Fruit fly (Drosophila melanogaster): ENCODE results near the gene IFT57.

Gene IFT57

DNA sequence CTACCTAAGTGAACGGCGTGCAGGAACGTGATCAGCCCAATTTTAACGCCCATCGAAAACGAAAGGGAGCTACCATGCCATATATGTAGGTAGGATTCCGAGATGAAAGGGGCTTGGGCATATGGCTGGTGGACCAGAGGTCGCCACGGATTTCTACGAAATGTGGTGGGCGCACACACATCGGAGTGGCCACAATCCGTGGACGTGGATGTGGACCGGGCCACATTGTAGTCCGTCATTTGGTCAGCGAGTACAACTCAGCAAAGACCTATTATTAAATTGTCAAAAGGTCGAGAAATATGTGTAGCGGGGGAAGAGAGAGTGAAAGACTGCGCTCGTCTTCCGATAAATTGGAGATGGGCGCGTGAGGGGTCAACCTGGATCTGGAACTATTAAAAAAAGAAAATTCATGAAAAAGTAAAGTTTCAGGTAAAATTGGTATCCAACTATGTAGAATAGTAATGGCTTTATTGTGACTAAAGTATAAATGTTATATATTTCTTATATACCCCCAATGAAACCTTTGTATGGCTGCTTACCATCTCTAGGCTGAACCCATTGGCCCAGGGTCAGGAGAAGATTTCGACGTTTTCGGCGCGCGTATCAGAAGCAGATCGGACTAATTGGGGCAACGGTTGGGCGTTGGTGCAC lies 24.9 kb downstream of the IFT57 start (continued):
- no peak for TF ChIP-seq dimm (GFP tag; IDR thresholded peaks at IDR 0.05)
- no peak for TF ChIP-seq gcm (GFP tag; optimal IDR thresholded peaks at IDR 0.05)
- no peak for TF ChIP-seq disco-r (GFP tag; optimal IDR thresholded peaks at IDR 0.05)
- TF ChIP-seq CG6654 (GFP tag; optimal IDR thresholded peaks at IDR 0.05) = no peak
- TF ChIP-seq CG10979 (tag; optimal IDR thresholded peaks at IDR 0.05) = peak; percentile 55
- no peak for TF ChIP-seq ab (GFP tag; optimal IDR thresholded peaks at IDR 0.05)
- no peak for TF ChIP-seq run (tag; optimal IDR thresholded peaks at IDR 0.05)
- 0 out of 2 replicates have a peak, but pooled peaks have one; percentile 23 for TF ChIP-seq CG32772 (GFP tag; IDR thresholded peaks at IDR 0.05)
- TF ChIP-seq Hmr (GFP tag; optimal IDR thresholded peaks at IDR 0.05) = no peak
- no peak for TF ChIP-seq CG12104 (GFP tag; optimal IDR thresholded peaks at IDR 0.05)
- TF ChIP-seq ken (GFP tag; IDR thresholded peaks at IDR 0.05) = no peak
- TF ChIP-seq D19A (tag; optimal IDR thresholded peaks at IDR 0.05) = peak; percentile 21
- no peak for TF ChIP-seq lov (optimal IDR thresholded peaks at IDR 0.05)
- peak; percentile 78; the same call in 2 of the 3 replicates for TF ChIP-seq lov (GFP tag; IDR thresholded peaks at IDR 0.05)
- no peak for TF ChIP-seq CG11723 (GFP tag; optimal IDR thresholded peaks at IDR 0.05)
- TF ChIP-seq CG34422 (GFP tag; IDR thresholded peaks at IDR 0.05) = peak; percentile 54; the same call in 2 of the 3 replicates
- no peak for TF ChIP-seq jing (GFP tag; optimal IDR thresholded peaks at IDR 0.05)
- TF ChIP-seq CG13424 (tag; optimal IDR thresholded peaks at IDR 0.05) = peak; percentile 16
- no peak for TF ChIP-seq CG6765 (GFP tag; optimal IDR thresholded peaks at IDR 0.05)
- TF ChIP-seq CG7786 (GFP tag; optimal IDR thresholded peaks at IDR 0.05) = no peak
- no peak for TF ChIP-seq ato (GFP tag; IDR thresholded peaks at IDR 0.05; ENCODE audit: partially characterized antibody)
- TF ChIP-seq ssp (GFP tag; IDR thresholded peaks at IDR 0.05) = no peak
- TF ChIP-seq sens-2 (GFP tag; IDR thresholded peaks at IDR 0.05) = 0 out of 2 replicates have a peak, but pooled peaks have one; percentile 13
- no peak for TF ChIP-seq CG4282 (GFP tag; optimal IDR thresholded peaks at IDR 0.05)
- no peak for TF ChIP-seq CG11247 (GFP tag; IDR thresholded peaks at IDR 0.05)
- 0 out of 2 replicates have a peak, but pooled peaks have one; percentile 5 for TF ChIP-seq onecut (GFP tag; IDR thresholded peaks at IDR 0.05)
- no peak for TF ChIP-seq Vsx1 (GFP tag; optimal IDR thresholded peaks at IDR 0.05)
- no peak for TF ChIP-seq CG4730 (GFP tag; IDR thresholded peaks at IDR 0.05)
- no peak for TF ChIP-seq Dad (GFP tag; optimal IDR thresholded peaks at IDR 0.05)
- no peak for TF ChIP-seq so (GFP tag; IDR thresholded peaks at IDR 0.05)
- no peak for TF ChIP-seq aop (GFP tag; IDR thresholded peaks at IDR 0.05)
- TF ChIP-seq Abd-B (GFP tag; optimal IDR thresholded peaks at IDR 0.05) = no peak
- no peak for TF ChIP-seq nerfin-2 (GFP tag; IDR thresholded peaks at IDR 0.05; ENCODE audit: partially characterized antibody)
- no peak for TF ChIP-seq mld (GFP tag; IDR thresholded peaks at IDR 0.05; ENCODE audit: partially characterized antibody)
- TF ChIP-seq CG7556 (GFP tag; optimal IDR thresholded peaks at IDR 0.05) = no peak
- no peak for TF ChIP-seq Doc2 (GFP tag; IDR thresholded peaks at IDR 0.05)
- no peak for TF ChIP-seq org-1 (GFP tag; optimal IDR thresholded peaks at IDR 0.05)
- TF ChIP-seq cwo (GFP tag; optimal IDR thresholded peaks at IDR 0.05) = no peak
- no peak for TF ChIP-seq maf-S (GFP tag; optimal IDR thresholded peaks at IDR 0.05)
- TF ChIP-seq D (optimal IDR thresholded peaks at IDR 0.05) = no peak
- peak; percentile 19 for TF ChIP-seq D (GFP tag; optimal IDR thresholded peaks at IDR 0.05)
- TF ChIP-seq CG9609 (GFP tag; optimal IDR thresholded peaks at IDR 0.05) = no peak
- TF ChIP-seq CrebB (tag; optimal IDR thresholded peaks at IDR 0.05) = no peak
- no peak for TF ChIP-seq nau (GFP tag; optimal IDR thresholded peaks at IDR 0.05)
- no peak for TF ChIP-seq CG31388 (GFP tag; optimal IDR thresholded peaks at IDR 0.05)
- TF ChIP-seq HmgD (GFP tag; optimal IDR thresholded peaks at IDR 0.05) = no peak
- no peak for TF ChIP-seq Fer2 (tag; optimal IDR thresholded peaks at IDR 0.05)
- no peak for TF ChIP-seq Neu2 (GFP tag; optimal IDR thresholded peaks at IDR 0.05; ENCODE audit: borderline replicate concordance)
- TF ChIP-seq Ets97D (GFP tag; optimal IDR thresholded peaks at IDR 0.05) = no peak
- no peak for TF ChIP-seq Hsf (GFP tag; optimal IDR thresholded peaks at IDR 0.05)
- no peak for TF ChIP-seq dmrt99B (tag; optimal IDR thresholded peaks at IDR 0.05)
